Worm (Caenorhabditis elegans): ENCODE data around the gene rps-18.

ce11 chrIV:14833537-14833936, 8.1 kb downstream of the rps-18 start:
- TF ChIP-seq nhr-11 (tag; optimal IDR thresholded peaks at IDR 0.05) (no peak), ztf-1 (GFP tag; conservative IDR thresholded peaks at IDR 0.05) (no peak), snpc-4 (tag; optimal IDR thresholded peaks at IDR 0.05) (no peak), fos-1 (tag; optimal IDR thresholded peaks at IDR 0.05) (peak; percentile 32), lin-39 (tag; optimal IDR thresholded peaks at IDR 0.05) (no peak), elt-3 (tag; optimal IDR thresholded peaks at IDR 0.05) (no peak)
